Fruit fly (Drosophila melanogaster) whole organism, pupa: ENCODE data around the gene asp.
A peak's percentile ranks its signal among the peaks of the same experiment; 100 is the strongest.

Source experiments
- CG10348 ChIP-seq: fragments of 200-800 bp; sonication (Bioruptor generic); IDR thresholded peaks from 2 replicates; pipeline ENCODE4 v1.3.6; 2022; ENCODE audit warnings: missing biosample characterization, missing genetic modification characterization
- CG12605 ChIP-seq: fragments of 200-800 bp; sonication (Bioruptor generic); IDR thresholded peaks from 2 replicates; pipeline ENCODE4 v1.3.6; 2022; ENCODE audit warnings: missing biosample characterization, missing genetic modification characterization
- CG13204 ChIP-seq: fragments of 200-800 bp; sonication (Bioruptor generic); optimal IDR thresholded peaks from 2 replicates; lab custom pipeline; 2018; ENCODE audit warnings: missing biosample characterization, mild to moderate bottlenecking, missing genetic modification characterization, moderate library complexity
- CG14655 ChIP-seq: fragments of 200-800 bp; sonication (Bioruptor generic); optimal IDR thresholded peaks from 3 replicates; lab custom pipeline; 2017; ENCODE audit warnings: mild to moderate bottlenecking, missing biosample characterization, missing genetic modification reagents, missing genetic modification characterization
- CG15710 ChIP-seq: fragments of 200-800 bp; sonication (Bioruptor generic); optimal IDR thresholded peaks from 2 replicates; lab custom pipeline; 2018; ENCODE audit warnings: missing biosample characterization, mild to moderate bottlenecking, missing genetic modification characterization, moderate library complexity
- CG17806 ChIP-seq: fragments of 200-800 bp; sonication (Bioruptor generic); optimal IDR thresholded peaks from 2 replicates; lab custom pipeline; 2018; ENCODE audit warnings: missing biosample characterization, mild to moderate bottlenecking, missing genetic modification characterization, moderate library complexity
- CG32121 ChIP-seq: fragments of 200-800 bp; sonication (Bioruptor generic); IDR thresholded peaks from 2 replicates; pipeline ENCODE4 v1.3.6; 2022; ENCODE audit warnings: missing biosample characterization, missing genetic modification characterization
- CG34367 ChIP-seq: fragments of 200-800 bp; sonication (Bioruptor generic); optimal IDR thresholded peaks from 2 replicates; lab custom pipeline; 2018; ENCODE audit warnings: missing biosample characterization, mild to moderate bottlenecking, missing genetic modification characterization
- CG4496 ChIP-seq: fragments of 200-800 bp; sonication (Bioruptor generic); IDR thresholded peaks from 3 replicates; pipeline ENCODE4 v1.3.6; 2022; ENCODE audit warnings: missing biosample characterization, missing genetic modification characterization
- CG8159 ChIP-seq: fragments of 200-800 bp; sonication (Bioruptor generic); optimal IDR thresholded peaks from 3 replicates; lab custom pipeline; 2018; ENCODE audit warnings: missing biosample characterization, mild to moderate bottlenecking, missing genetic modification characterization, moderate library complexity
- CG8301 ChIP-seq: fragments of 200-800 bp; sonication (Bioruptor generic); optimal IDR thresholded peaks from 2 replicates; lab custom pipeline; 2018; ENCODE audit warnings: missing biosample characterization, mild to moderate bottlenecking, missing genetic modification characterization
- CG9948 ChIP-seq: fragments of 200-800 bp; sonication (Bioruptor generic); optimal IDR thresholded peaks from 2 replicates; lab custom pipeline; 2018; ENCODE audit warnings: missing biosample characterization, mild to moderate bottlenecking, missing genetic modification characterization, moderate library complexity
- D1 ChIP-seq: fragments of 200-800 bp; sonication (Bioruptor generic); optimal IDR thresholded peaks from 2 replicates; lab custom pipeline; 2018; ENCODE audit warnings: missing biosample characterization, mild to moderate bottlenecking, missing genetic modification characterization, moderate library complexity
- EcR ChIP-seq: fragments of 200-800 bp; sonication (Bioruptor generic); optimal IDR thresholded peaks from 3 replicates; lab custom pipeline; 2019; ENCODE audit warnings: missing biosample characterization, missing genetic modification characterization, mild to moderate bottlenecking, moderate library complexity, missing genetic modification reagents
- Ets98B ChIP-seq: fragments of 200-800 bp; sonication (Bioruptor generic); IDR thresholded peaks from 2 replicates; pipeline ENCODE4 v1.3.6; 2022; ENCODE audit warnings: missing biosample characterization, missing genetic modification characterization
- Pif1A ChIP-seq: fragments of 200-800 bp; sonication (Bioruptor generic); optimal IDR thresholded peaks from 3 replicates; lab custom pipeline; 2016; ENCODE audit warnings: missing biosample characterization, missing genetic modification characterization
- Pif1B ChIP-seq: fragments of 200-800 bp; sonication (Bioruptor generic); optimal IDR thresholded peaks from 3 replicates; lab custom pipeline; 2016; ENCODE audit warnings: missing biosample characterization, missing genetic modification characterization
- Snoo ChIP-seq: fragments of 200-800 bp; sonication (Bioruptor generic); optimal IDR thresholded peaks from 3 replicates; lab custom pipeline; 2017; ENCODE audit warnings: missing biosample characterization, mild to moderate bottlenecking, missing genetic modification characterization, inconsistent platforms
- fd96Ca ChIP-seq: fragments of 200-800 bp; sonication (Bioruptor generic); IDR thresholded peaks from 3 replicates; pipeline ENCODE4 v1.3.6; 2022; ENCODE audit warnings: missing biosample characterization, missing genetic modification characterization
- gl ChIP-seq: fragments of 200-800 bp; sonication (Bioruptor generic); optimal IDR thresholded peaks from 2 replicates; lab custom pipeline; 2018; ENCODE audit warnings: missing biosample characterization, mild to moderate bottlenecking, missing genetic modification characterization
- rn ChIP-seq: fragments of 200-800 bp; sonication (Bioruptor generic); IDR thresholded peaks from 2 replicates; pipeline ENCODE4 v1.3.6; 2022; ENCODE audit warnings: missing biosample characterization, missing genetic modification characterization

asp gene

dm6 chr3R:24787734-24788133 lies 34.1 kb downstream of the asp start, which contains the start of gene Ets96B:
Gene Ets96B, plus strand, starts transcription at chr3R:24788054.
- TF ChIP-seq CG15710 (tag; lab: Kevin White, UChicago) (no peak), Snoo (tag; lab: Kevin White, UChicago) (no peak), fd96Ca (GFP tag; lab: Robert Waterston, UW) (no peak), CG9948 (tag; lab: Kevin White, UChicago) (no peak), CG14655 (GFP tag; lab: Kevin White, UChicago) (no peak), CG34367 (tag; lab: Kevin White, UChicago) (no peak), Ets98B (no peak), CG8301 (tag; lab: Kevin White, UChicago) (no peak), gl (tag; lab: Kevin White, UChicago) (no peak), CG32121 (GFP tag; lab: Robert Waterston, UW) (no peak), Pif1A (GFP tag; lab: Kevin White, UChicago) (no peak), CG4496 (GFP tag; lab: Robert Waterston, UW) (no peak), CG12605 (GFP tag; lab: Robert Waterston, UW) (no peak), EcR (GFP tag; lab: Kevin White, UChicago) (no peak), CG17806 (tag; lab: Kevin White, UChicago) (no peak), CG10348 (GFP tag; lab: Robert Waterston, UW) (no peak), Pif1B (GFP tag; lab: Kevin White, UChicago) (no peak)
- TF ChIP-seq, all 21 proteins: peak for 0

dm6 chr3R:24790036-24790435 lies 36.4 kb downstream of the asp start, which contains the start of gene CG13634:
Gene CG13634, minus strand, starts transcription at chr3R:24790136.
- TF ChIP-seq Pif1B (GFP tag; lab: Kevin White, UChicago): no peak
- TF ChIP-seq CG14655 (GFP tag; lab: Kevin White, UChicago): no peak
- TF ChIP-seq CG9948 (tag; lab: Kevin White, UChicago): no peak
- no peak for TF ChIP-seq CG15710 (tag; lab: Kevin White, UChicago)
- no peak for TF ChIP-seq gl (tag; lab: Kevin White, UChicago)
- no peak for TF ChIP-seq Pif1A (GFP tag; lab: Kevin White, UChicago)
- no peak for TF ChIP-seq CG4496 (GFP tag; lab: Robert Waterston, UW)
- TF ChIP-seq fd96Ca (GFP tag; lab: Robert Waterston, UW): no peak
- TF ChIP-seq CG17806 (tag; lab: Kevin White, UChicago): no peak
- no peak for TF ChIP-seq CG32121 (GFP tag; lab: Robert Waterston, UW)
- TF ChIP-seq CG8301 (tag; lab: Kevin White, UChicago): no peak
- no peak for TF ChIP-seq rn (GFP tag; lab: Robert Waterston, UW)
- no peak for TF ChIP-seq Ets98B

dm6 chr3R:24798595-24798994 lies 44.9 kb downstream of the asp start:
- TF ChIP-seq rn (GFP tag; lab: Robert Waterston, UW) (no peak), CG4496 (GFP tag; lab: Robert Waterston, UW) (0 out of 3 replicates have a peak, but pooled peaks have one; percentile 24)

dm6 chr3R:24799503-24799902 lies 45.9 kb downstream of the asp start, which contains the start of gene Ude:
Gene Ude, minus strand, starts transcription at chr3R:24799668.
- TF ChIP-seq gl (tag; lab: Kevin White, UChicago) (no peak), CG8301 (tag; lab: Kevin White, UChicago) (no peak), CG34367 (tag; lab: Kevin White, UChicago) (no peak), CG32121 (GFP tag; lab: Robert Waterston, UW) (no peak), EcR (GFP tag; lab: Kevin White, UChicago) (no peak), CG10348 (GFP tag; lab: Robert Waterston, UW) (no peak), CG8159 (tag; lab: Kevin White, UChicago) (no peak), Snoo (tag; lab: Kevin White, UChicago) (no peak), Pif1B (GFP tag; lab: Kevin White, UChicago) (no peak), CG9948 (tag; lab: Kevin White, UChicago) (no peak), D1 (no peak), fd96Ca (GFP tag; lab: Robert Waterston, UW) (no peak), CG17806 (tag; lab: Kevin White, UChicago) (no peak), rn (GFP tag; lab: Robert Waterston, UW) (no peak)
- TF ChIP-seq, all 21 proteins: peak for 0

dm6 chr3R:24805048-24805447 lies 51.4 kb downstream of the asp start, which contains the start of gene polybromo:
Gene polybromo, minus strand, starts transcription at chr3R:24805259.
- TF ChIP-seq rn (GFP tag; lab: Robert Waterston, UW) (no peak), CG32121 (GFP tag; lab: Robert Waterston, UW) (no peak), CG12605 (GFP tag; lab: Robert Waterston, UW) (no peak), Ets98B (no peak), CG8301 (tag; lab: Kevin White, UChicago) (no peak), Pif1B (GFP tag; lab: Kevin White, UChicago) (no peak), CG14655 (GFP tag; lab: Kevin White, UChicago) (no peak), Pif1A (GFP tag; lab: Kevin White, UChicago) (no peak), CG17806 (tag; lab: Kevin White, UChicago) (no peak), CG10348 (GFP tag; lab: Robert Waterston, UW) (no peak), fd96Ca (GFP tag; lab: Robert Waterston, UW) (no peak), EcR (GFP tag; lab: Kevin White, UChicago) (no peak), CG34367 (tag; lab: Kevin White, UChicago) (no peak), CG15710 (tag; lab: Kevin White, UChicago) (no peak), CG9948 (tag; lab: Kevin White, UChicago) (no peak), gl (tag; lab: Kevin White, UChicago) (no peak), CG13204 (GFP tag; lab: Kevin White, UChicago) (no peak), CG4496 (GFP tag; lab: Robert Waterston, UW) (no peak), Snoo (tag; lab: Kevin White, UChicago) (no peak), D1 (no peak)
- TF ChIP-seq, all 21 proteins: peak for 0
